Worm (Caenorhabditis elegans) whole organism, L3 larva: ENCODE data around the gene toe-2.

Experiments
- R02D3.7 ChIP-seq: fragments of 150-350 bp; optimal IDR thresholded peaks from 2 replicates; lab custom pipeline; 2014; ENCODE audit warnings: missing biosample characterization, missing genetic modification characterization
- ZK546.5 ChIP-seq: sonication (generic microtip); optimal IDR thresholded peaks from 2 replicates; lab custom pipeline; 2017; ENCODE audit warnings: missing biosample characterization, missing genetic modification characterization
- aly-2 ChIP-seq: fragments of 150-350 bp; optimal IDR thresholded peaks from 2 replicates; lab custom pipeline; 2014; ENCODE audit warnings: missing biosample characterization, missing genetic modification characterization
- ama-1 ChIP-seq: fragments of 150-350 bp; optimal IDR thresholded peaks from 2 replicates; lab custom pipeline; 2018
- ceh-16 ChIP-seq: sonication (generic microtip); optimal IDR thresholded peaks from 2 replicates; lab custom pipeline; 2017; ENCODE audit warnings: missing biosample characterization, missing genetic modification characterization
- ceh-28 ChIP-seq: fragments of 150-350 bp; optimal IDR thresholded peaks from 2 replicates; lab custom pipeline; 2014; ENCODE audit warnings: missing biosample characterization, missing genetic modification reagents, missing genetic modification characterization
- ceh-82 ChIP-seq: fragments of 150-350 bp; optimal IDR thresholded peaks from 2 replicates; lab custom pipeline; 2014; ENCODE audit warnings: missing biosample characterization, missing genetic modification characterization
- ceh-9 ChIP-seq: sonication (generic microtip); optimal IDR thresholded peaks from 2 replicates; lab custom pipeline; 2018; ENCODE audit warnings: missing biosample characterization, missing genetic modification characterization
- daf-12 ChIP-seq: fragments of 150-350 bp; optimal IDR thresholded peaks from 2 replicates; lab custom pipeline; 2014; ENCODE audit warnings: missing biosample characterization, missing genetic modification reagents, missing genetic modification characterization
- egl-27 ChIP-seq: sonication (generic microtip); optimal IDR thresholded peaks from 4 replicates; lab custom pipeline; 2017; ENCODE audit warnings: missing biosample characterization, missing genetic modification reagents, missing genetic modification characterization
- egl-5 ChIP-seq: fragments of 150-350 bp; optimal IDR thresholded peaks from 2 replicates; lab custom pipeline; 2017; ENCODE audit warnings: missing biosample characterization, missing genetic modification reagents, missing genetic modification characterization, inconsistent platforms
- elt-1 ChIP-seq: fragments of 150-350 bp; optimal IDR thresholded peaks from 2 replicates; lab custom pipeline; 2014; ENCODE audit warnings: missing biosample characterization, missing genetic modification characterization
- elt-2 ChIP-seq: sonication (generic microtip); optimal IDR thresholded peaks from 2 replicates; lab custom pipeline; 2016; ENCODE audit warnings: missing genetic modification reagents, mild to moderate bottlenecking, missing genetic modification characterization, missing compliant biosample characterization
- elt-3 ChIP-seq, 3 experiments: fragments of 150-350 bp in 1 of 3; sonication (generic microtip) in 2 of 3; optimal IDR thresholded peaks; 2 replicates in 2 of 3; 4 replicates in 1 of 3; lab custom pipeline; 2014 to 2017; ENCODE audit warnings: missing biosample characterization in 3 of 3, missing genetic modification characterization in 3 of 3
- eor-1 ChIP-seq, 2 experiments: fragments of 150-350 bp; optimal IDR thresholded peaks; 2 replicates each; lab custom pipeline; 2014 to 2018; ENCODE audit warnings: missing biosample characterization in 2 of 2, missing genetic modification characterization in 2 of 2
- fkh-10 ChIP-seq: sonication (generic microtip); optimal IDR thresholded peaks from 2 replicates; lab custom pipeline; 2017; ENCODE audit warnings: missing biosample characterization, missing genetic modification reagents, missing genetic modification characterization
- fkh-2 ChIP-seq: fragments of 150-350 bp; optimal IDR thresholded peaks from 2 replicates; lab custom pipeline; 2014; ENCODE audit warnings: missing biosample characterization, missing genetic modification reagents, missing genetic modification characterization
- fos-1 ChIP-seq: fragments of 150-350 bp; optimal IDR thresholded peaks from 2 replicates; lab custom pipeline; 2014; ENCODE audit warnings: missing biosample characterization, missing genetic modification characterization
- hmg-11 ChIP-seq: sonication (generic microtip); optimal IDR thresholded peaks from 2 replicates; lab custom pipeline; 2016; ENCODE audit warnings: missing genetic modification characterization, missing compliant biosample characterization
- jun-1 ChIP-seq: fragments of 150-350 bp; optimal IDR thresholded peaks from 2 replicates; lab custom pipeline; 2014; ENCODE audit warnings: missing biosample characterization, missing genetic modification reagents, missing genetic modification characterization
- lin-15B ChIP-seq: fragments of 150-350 bp; optimal IDR thresholded peaks from 2 replicates; lab custom pipeline; 2014; ENCODE audit warnings: missing biosample characterization, missing genetic modification characterization
- lin-39 ChIP-seq: fragments of 150-350 bp; optimal IDR thresholded peaks from 2 replicates; lab custom pipeline; 2018; ENCODE audit warnings: missing biosample characterization, missing genetic modification reagents, missing genetic modification characterization
- lsy-12 ChIP-seq: sonication (generic microtip); optimal IDR thresholded peaks from 2 replicates; lab custom pipeline; 2016; ENCODE audit warnings: mild to moderate bottlenecking, missing genetic modification characterization, missing compliant biosample characterization
- mdl-1 ChIP-seq: fragments of 150-350 bp; optimal IDR thresholded peaks from 2 replicates; lab custom pipeline; 2014; ENCODE audit warnings: missing biosample characterization, missing genetic modification characterization
- mml-1 ChIP-seq: fragments of 150-350 bp; sonication (generic microtip); optimal IDR thresholded peaks from 3 replicates; lab custom pipeline; 2014; ENCODE audit warnings: missing biosample characterization, missing genetic modification characterization
- nfya-1 ChIP-seq: sonication (generic microtip); optimal IDR thresholded peaks from 2 replicates; lab custom pipeline; 2017; ENCODE audit warnings: missing genetic modification characterization, mild to moderate bottlenecking, missing compliant biosample characterization, antibody characterized with exemption, moderate library complexity; ENCODE audit not compliant: insufficient read depth
- nhr-11 ChIP-seq: fragments of 150-350 bp; optimal IDR thresholded peaks from 2 replicates; lab custom pipeline; 2014; ENCODE audit warnings: missing biosample characterization, missing genetic modification characterization
- nhr-12 ChIP-seq: fragments of 150-350 bp; optimal IDR thresholded peaks from 2 replicates; lab custom pipeline; 2014; ENCODE audit warnings: missing biosample characterization, missing genetic modification characterization
- nhr-23 ChIP-seq: fragments of 150-350 bp; optimal IDR thresholded peaks from 2 replicates; lab custom pipeline; 2014; ENCODE audit warnings: missing biosample characterization, missing genetic modification reagents, missing genetic modification characterization
- nhr-237 ChIP-seq: fragments of 150-350 bp; optimal IDR thresholded peaks from 2 replicates; lab custom pipeline; 2014; ENCODE audit warnings: missing biosample characterization, missing genetic modification characterization
- nhr-25 ChIP-seq: sonication (generic microtip); optimal IDR thresholded peaks from 2 replicates; lab custom pipeline; 2017; ENCODE audit warnings: missing biosample characterization, missing genetic modification characterization
- nhr-28 ChIP-seq: fragments of 150-350 bp; optimal IDR thresholded peaks from 2 replicates; lab custom pipeline; 2014; ENCODE audit warnings: missing biosample characterization, missing genetic modification characterization
- nhr-43 ChIP-seq: sonication (generic microtip); optimal IDR thresholded peaks from 2 replicates; lab custom pipeline; 2016; ENCODE audit warnings: mild to moderate bottlenecking, missing genetic modification characterization, missing compliant biosample characterization; ENCODE audit not compliant: poor library complexity, severe bottlenecking
- nhr-67 ChIP-seq: fragments of 150-350 bp; optimal IDR thresholded peaks from 2 replicates; lab custom pipeline; 2014; ENCODE audit warnings: missing biosample characterization, missing genetic modification characterization
- nhr-76 ChIP-seq: fragments of 150-350 bp; sonication (generic microtip); optimal IDR thresholded peaks from 5 replicates; lab custom pipeline; 2014; ENCODE audit warnings: missing biosample characterization, missing genetic modification characterization
- nhr-77 ChIP-seq: fragments of 150-350 bp; optimal IDR thresholded peaks from 2 replicates; lab custom pipeline; 2014; ENCODE audit warnings: missing biosample characterization, missing genetic modification characterization
- pha-4 ChIP-seq: fragments of 150-350 bp; optimal IDR thresholded peaks from 2 replicates; lab custom pipeline; 2014; ENCODE audit warnings: missing biosample characterization, missing genetic modification reagents, missing genetic modification characterization
- pqm-1 ChIP-seq: fragments of 150-350 bp; optimal IDR thresholded peaks from 2 replicates; lab custom pipeline; 2017; ENCODE audit warnings: missing biosample characterization, missing genetic modification characterization, inconsistent platforms
- sea-2 ChIP-seq: fragments of 150-350 bp; sonication (generic microtip); optimal IDR thresholded peaks from 4 replicates; lab custom pipeline; 2014; ENCODE audit warnings: missing biosample characterization, missing genetic modification reagents, missing genetic modification characterization
- skn-1 ChIP-seq: fragments of 150-350 bp; optimal IDR thresholded peaks from 2 replicates; lab custom pipeline; 2014; ENCODE audit warnings: missing biosample characterization, missing genetic modification characterization
- snpc-4 ChIP-seq: fragments of 150-350 bp; optimal IDR thresholded peaks from 2 replicates; lab custom pipeline; 2014; ENCODE audit warnings: missing biosample characterization, missing genetic modification characterization
- tbx-2 ChIP-seq: sonication (generic microtip); optimal IDR thresholded peaks from 2 replicates; lab custom pipeline; 2016; ENCODE audit warnings: mild to moderate bottlenecking, missing genetic modification characterization, missing compliant biosample characterization
- unc-39 ChIP-seq: sonication (generic microtip); optimal IDR thresholded peaks from 4 replicates; lab custom pipeline; 2017; ENCODE audit warnings: missing biosample characterization, missing genetic modification characterization
- unc-62 ChIP-seq: fragments of 150-350 bp; sonication (generic microtip); optimal IDR thresholded peaks from 4 replicates; lab custom pipeline; 2014; ENCODE audit warnings: missing biosample characterization, missing genetic modification reagents, missing genetic modification characterization
- zag-1 ChIP-seq: fragments of 150-350 bp; optimal IDR thresholded peaks from 2 replicates; lab custom pipeline; 2014; ENCODE audit warnings: missing biosample characterization, missing genetic modification characterization
- ztf-11 ChIP-seq: fragments of 150-350 bp; optimal IDR thresholded peaks from 2 replicates; lab custom pipeline; 2014; ENCODE audit warnings: missing biosample characterization, missing genetic modification characterization
- ztf-4 ChIP-seq: fragments of 150-350 bp; optimal IDR thresholded peaks from 2 replicates; lab custom pipeline; 2014; ENCODE audit warnings: missing biosample characterization, missing genetic modification characterization

toe-2 gene

ce11 chrII:6491187-6491586 is 30.0 kb downstream of the toe-2 start:
- TF ChIP-seq elt-2 (tag; lab: Kevin White, UChicago) (no peak), hmg-11 (tag; lab: Kevin White, UChicago) (no peak), egl-5 (tag; lab: Kevin White, UChicago) (no peak)

- no peak for TF ChIP-seq ZK546.5 (tag; lab: Kevin White, UChicago)
- peak; percentile 47 for TF ChIP-seq elt-2 (tag; lab: Kevin White, UChicago)
- peak; percentile 61 for TF ChIP-seq lin-39 (tag; lab: Kevin White, UChicago)
- TF ChIP-seq nfya-1 (tag; lab: Kevin White, UChicago): peak; percentile 95
- no peak for TF ChIP-seq elt-1 (tag; lab: Kevin White, UChicago)
- TF ChIP-seq pha-4 (tag; lab: Kevin White, UChicago): peak; percentile 81
- no peak for TF ChIP-seq aly-2
- TF ChIP-seq ceh-16 (tag; lab: Kevin White, UChicago): no peak
- TF ChIP-seq ceh-28 (tag; lab: Kevin White, UChicago): peak; percentile 22
- no peak for TF ChIP-seq zag-1 (tag; lab: Kevin White, UChicago)
- TF ChIP-seq sea-2 (GFP tag; lab: Kevin White, UChicago): no peak
- no peak for TF ChIP-seq nhr-76
- TF ChIP-seq nhr-67 (tag; lab: Kevin White, UChicago): no peak
- TF ChIP-seq ztf-4 (tag; lab: Kevin White, UChicago): no peak
- peak; percentile 51 for TF ChIP-seq R02D3.7
- no peak for TF ChIP-seq ztf-11
- TF ChIP-seq nhr-23: peak; percentile 80
- TF ChIP-seq nhr-25 (tag; lab: Kevin White, UChicago): peak; percentile 85
- no peak for TF ChIP-seq skn-1 (tag; lab: Kevin White, UChicago)
- TF ChIP-seq elt-3 (tag; optimal IDR thresholded peaks at IDR 0.05; lab: Kevin White, UChicago): no peak
- no peak for TF ChIP-seq eor-1 (tag; optimal IDR thresholded peaks at IDR 0.05; lab: Kevin White, UChicago)
- TF ChIP-seq fkh-2 (tag; lab: Kevin White, UChicago): no peak
- no peak for TF ChIP-seq fkh-10
- TF ChIP-seq lin-15B (tag; lab: Kevin White, UChicago): peak; percentile 78
- TF ChIP-seq pqm-1 (tag; lab: Kevin White, UChicago): peak; percentile 34
- no peak for TF ChIP-seq nhr-12
- no peak for TF ChIP-seq nhr-77 (tag; lab: Kevin White, UChicago)
- TF ChIP-seq mml-1 (tag; lab: Kevin White, UChicago): no peak
- peak; percentile 39 for TF ChIP-seq nhr-43
- no peak for TF ChIP-seq mdl-1 (tag; lab: Kevin White, UChicago)
- TF ChIP-seq ceh-9: no peak
- no peak for TF ChIP-seq ceh-82 (tag; lab: Kevin White, UChicago)
- no peak for TF ChIP-seq fos-1 (tag; lab: Kevin White, UChicago)
- TF ChIP-seq egl-5 (tag; lab: Kevin White, UChicago): peak; percentile 92
- no peak for TF ChIP-seq ama-1 (lab: Kevin White, UChicago)
- TF ChIP-seq nhr-28 (tag; lab: Kevin White, UChicago): no peak
- TF ChIP-seq nhr-11 (tag; lab: Kevin White, UChicago): no peak
- TF ChIP-seq jun-1 (tag; lab: Kevin White, UChicago): no peak
- TF ChIP-seq hmg-11 (tag; lab: Kevin White, UChicago): no peak
- TF ChIP-seq tbx-2 (tag; lab: Kevin White, UChicago): no peak
- TF ChIP-seq egl-27: no peak
- peak; percentile 63 for TF ChIP-seq snpc-4
- TF ChIP-seq unc-62 (GFP tag; lab: Kevin White, UChicago): no peak
- no peak for TF ChIP-seq nhr-237 (tag; lab: Kevin White, UChicago)
- no peak for TF ChIP-seq daf-12 (tag; lab: Kevin White, UChicago)
- TF ChIP-seq unc-39 (tag; lab: Kevin White, UChicago): no peak
- TF ChIP-seq lsy-12 (tag; lab: Kevin White, UChicago): peak; percentile 9
Observed at ce11 chrII:6489711-6490184, 31.4 kb downstream of the toe-2 start, which contains the start of the genes snr-3 and rsp-5. TSS of gene snr-3 (minus strand) at chrII:6489761. TSS of gene rsp-5 (plus strand) at chrII:6490165.
